Fruit fly (Drosophila melanogaster) whole organism, prepupa: Measurements from ENCODE around the gene cher.
A peak's percentile ranks its signal among the peaks of the same experiment; 100 is the strongest.

ENCODE experiments used
- Blimp-1 ChIP-seq: fragments of 200-800 bp; sonication (Bioruptor generic); optimal IDR thresholded peaks from 3 replicates; lab custom pipeline; 2017; ENCODE audit warnings: missing biosample characterization, missing genetic modification characterization, mild to moderate bottlenecking, moderate library complexity, missing genetic modification reagents
- CG10631 ChIP-seq: fragments of 200-800 bp; sonication (Bioruptor generic); optimal IDR thresholded peaks from 2 replicates; lab custom pipeline; 2016; ENCODE audit warnings: missing biosample characterization, missing genetic modification characterization
- CG10669 ChIP-seq: fragments of 200-800 bp; sonication (Bioruptor generic); optimal IDR thresholded peaks from 3 replicates; lab custom pipeline; 2018; ENCODE audit warnings: missing biosample characterization, mild to moderate bottlenecking, missing genetic modification characterization, moderate library complexity
- CG11294 ChIP-seq: fragments of 200-800 bp; sonication (Bioruptor generic); IDR thresholded peaks from 2 replicates; pipeline ENCODE4 v1.3.6; 2022; ENCODE audit warnings: missing biosample characterization, missing genetic modification characterization
- CG11762 ChIP-seq: fragments of 200-800 bp; sonication (Bioruptor generic); optimal IDR thresholded peaks from 3 replicates; lab custom pipeline; 2016; ENCODE audit warnings: missing biosample characterization, missing genetic modification characterization; ENCODE audit not compliant: insufficient read depth
- CG15336 ChIP-seq: fragments of 200-800 bp; sonication (Bioruptor generic); IDR thresholded peaks from 2 replicates; pipeline ENCODE4 v1.3.6; 2022; ENCODE audit warnings: missing biosample characterization, missing genetic modification characterization
- CG16779 ChIP-seq: fragments of 200-800 bp; sonication (Bioruptor generic); optimal IDR thresholded peaks from 3 replicates; lab custom pipeline; 2017; ENCODE audit warnings: missing biosample characterization, mild to moderate bottlenecking, missing genetic modification characterization
- CG3032 ChIP-seq: fragments of 200-800 bp; optimal IDR thresholded peaks from 2 replicates; lab custom pipeline; 2019; ENCODE audit warnings: missing biosample characterization, mild to moderate bottlenecking, missing genetic modification characterization, moderate library complexity
- CG31627 ChIP-seq: fragments of 200-800 bp; sonication (Bioruptor generic); optimal IDR thresholded peaks from 3 replicates; lab custom pipeline; 2016; ENCODE audit warnings: missing biosample characterization, missing genetic modification characterization
- CG32006 ChIP-seq: fragments of 200-800 bp; sonication (Bioruptor generic); optimal IDR thresholded peaks from 3 replicates; lab custom pipeline; 2017; ENCODE audit warnings: missing biosample characterization, mild to moderate bottlenecking, missing genetic modification characterization
- CG34406 ChIP-seq: fragments of 200-800 bp; sonication (Bioruptor generic); optimal IDR thresholded peaks from 3 replicates; lab custom pipeline; 2016; ENCODE audit warnings: missing biosample characterization, missing genetic modification characterization
- CG3919 ChIP-seq: fragments of 200-800 bp; sonication (Bioruptor generic); optimal IDR thresholded peaks from 3 replicates; lab custom pipeline; 2016; ENCODE audit warnings: missing biosample characterization, missing genetic modification characterization
- CG6163 ChIP-seq: fragments of 200-800 bp; sonication (Bioruptor generic); IDR thresholded peaks from 3 replicates; pipeline ENCODE4 v1.3.6; 2022; ENCODE audit warnings: missing biosample characterization, missing genetic modification characterization
- CG6276 ChIP-seq: fragments of 200-800 bp; sonication (Bioruptor generic); optimal IDR thresholded peaks from 2 replicates; lab custom pipeline; 2017; ENCODE audit warnings: missing biosample characterization, mild to moderate bottlenecking, missing genetic modification characterization
- CG6792 ChIP-seq: fragments of 200-800 bp; sonication (Bioruptor generic); optimal IDR thresholded peaks from 3 replicates; lab custom pipeline; 2016; ENCODE audit warnings: missing biosample characterization, missing genetic modification characterization
- CG6808 ChIP-seq: fragments of 200-800 bp; sonication (Bioruptor generic); optimal IDR thresholded peaks from 3 replicates; lab custom pipeline; 2017; ENCODE audit warnings: missing biosample characterization, missing genetic modification characterization, mild to moderate bottlenecking, moderate library complexity, missing genetic modification reagents
- CG6854 ChIP-seq: fragments of 200-800 bp; sonication (Bioruptor generic); optimal IDR thresholded peaks from 2 replicates; lab custom pipeline; 2017; ENCODE audit warnings: missing biosample characterization, mild to moderate bottlenecking, missing genetic modification characterization
- CG7368 ChIP-seq: fragments of 200-800 bp; sonication (Bioruptor generic); optimal IDR thresholded peaks from 3 replicates; lab custom pipeline; 2016; ENCODE audit warnings: missing biosample characterization, missing genetic modification characterization
- CG8319 ChIP-seq: fragments of 200-800 bp; sonication (Bioruptor generic); optimal IDR thresholded peaks from 3 replicates; lab custom pipeline; 2016; ENCODE audit warnings: missing biosample characterization, missing genetic modification characterization
- CG9139 ChIP-seq: fragments of 200-800 bp; sonication (Bioruptor generic); optimal IDR thresholded peaks from 3 replicates; lab custom pipeline; 2017; ENCODE audit warnings: missing biosample characterization, mild to moderate bottlenecking, missing genetic modification characterization
- Eip75B ChIP-seq: fragments of 200-800 bp; sonication (Bioruptor generic); optimal IDR thresholded peaks from 3 replicates; lab custom pipeline; 2016; ENCODE audit warnings: missing biosample characterization, missing genetic modification characterization
- Eip93F ChIP-seq: fragments of 200-800 bp; sonication (Bioruptor generic); optimal IDR thresholded peaks from 2 replicates; lab custom pipeline; 2016; ENCODE audit warnings: missing biosample characterization, mild to moderate bottlenecking, missing genetic modification characterization
- Ets21C ChIP-seq: fragments of 200-800 bp; sonication (Bioruptor generic); optimal IDR thresholded peaks from 3 replicates; lab custom pipeline; 2016; ENCODE audit warnings: missing biosample characterization, missing genetic modification characterization
- Ets96B ChIP-seq: fragments of 200-800 bp; optimal IDR thresholded peaks from 2 replicates; lab custom pipeline; 2019; ENCODE audit warnings: missing biosample characterization, mild to moderate bottlenecking, missing genetic modification characterization, moderate library complexity
- Gug ChIP-seq: fragments of 200-800 bp; sonication (Bioruptor generic); IDR thresholded peaks from 2 replicates; pipeline ENCODE4 v1.3.6; 2022; ENCODE audit warnings: missing biosample characterization, missing genetic modification characterization
- Hr39 ChIP-seq: fragments of 200-800 bp; sonication (Bioruptor generic); optimal IDR thresholded peaks from 2 replicates; lab custom pipeline; 2016; ENCODE audit warnings: missing biosample characterization, missing genetic modification characterization
- Hr4 ChIP-seq: fragments of 200-800 bp; sonication (Bioruptor generic); optimal IDR thresholded peaks from 3 replicates; lab custom pipeline; 2016; ENCODE audit warnings: missing biosample characterization, missing genetic modification characterization
- OdsH ChIP-seq: fragments of 200-800 bp; sonication (Bioruptor generic); optimal IDR thresholded peaks from 3 replicates; lab custom pipeline; 2016; ENCODE audit warnings: missing biosample characterization, missing genetic modification characterization
- Smox ChIP-seq: fragments of 200-800 bp; sonication (Bioruptor generic); optimal IDR thresholded peaks from 3 replicates; lab custom pipeline; 2016; ENCODE audit warnings: missing biosample characterization, missing genetic modification characterization
- Sox102F ChIP-seq: fragments of 200-800 bp; sonication (Bioruptor generic); optimal IDR thresholded peaks from 2 replicates; lab custom pipeline; 2016; ENCODE audit warnings: missing biosample characterization, mild to moderate bottlenecking, missing genetic modification characterization
- Sox14 ChIP-seq: fragments of 200-800 bp; sonication (Bioruptor generic); optimal IDR thresholded peaks from 3 replicates; lab custom pipeline; 2016; ENCODE audit warnings: missing biosample characterization, missing genetic modification characterization
- Sox15 ChIP-seq: fragments of 200-800 bp; sonication (Bioruptor generic); optimal IDR thresholded peaks from 3 replicates; lab custom pipeline; 2016; ENCODE audit warnings: missing biosample characterization, missing genetic modification characterization
- achi ChIP-seq: fragments of 200-800 bp; sonication (Bioruptor generic); optimal IDR thresholded peaks from 3 replicates; lab custom pipeline; 2016; ENCODE audit warnings: missing biosample characterization, missing genetic modification characterization
- acj6 ChIP-seq: fragments of 200-800 bp; sonication (Bioruptor generic); optimal IDR thresholded peaks from 3 replicates; lab custom pipeline; 2016; ENCODE audit warnings: missing biosample characterization, missing genetic modification characterization
- cyc ChIP-seq: fragments of 200-800 bp; sonication (Bioruptor generic); optimal IDR thresholded peaks from 3 replicates; lab custom pipeline; 2016; ENCODE audit warnings: missing biosample characterization, missing genetic modification characterization
- dac ChIP-seq: fragments of 200-800 bp; sonication (Bioruptor generic); optimal IDR thresholded peaks from 2 replicates; lab custom pipeline; 2017; ENCODE audit warnings: missing biosample characterization, mild to moderate bottlenecking, missing genetic modification characterization
- eg ChIP-seq: fragments of 200-800 bp; sonication (Bioruptor generic); IDR thresholded peaks from 3 replicates; pipeline ENCODE4 v1.3.6; 2022; ENCODE audit warnings: missing biosample characterization, missing genetic modification characterization
- esn ChIP-seq: fragments of 200-800 bp; sonication (Bioruptor generic); optimal IDR thresholded peaks from 2 replicates; lab custom pipeline; 2016; ENCODE audit warnings: missing biosample characterization, mild to moderate bottlenecking, missing genetic modification characterization, moderate library complexity
- fd85E ChIP-seq: fragments of 200-800 bp; sonication (Bioruptor generic); optimal IDR thresholded peaks from 3 replicates; lab custom pipeline; 2016; ENCODE audit warnings: missing biosample characterization, missing genetic modification characterization
- fkh ChIP-seq: fragments of 200-800 bp; sonication (Bioruptor generic); optimal IDR thresholded peaks from 3 replicates; lab custom pipeline; 2017; ENCODE audit warnings: missing biosample characterization, mild to moderate bottlenecking, missing genetic modification characterization, moderate library complexity
- lz ChIP-seq: fragments of 200-800 bp; sonication (Bioruptor generic); optimal IDR thresholded peaks from 3 replicates; lab custom pipeline; 2016; ENCODE audit warnings: missing biosample characterization, missing genetic modification characterization
- net ChIP-seq: fragments of 200-800 bp; sonication (Bioruptor generic); optimal IDR thresholded peaks from 3 replicates; lab custom pipeline; 2016; ENCODE audit warnings: missing biosample characterization, missing genetic modification characterization
- pdm3 ChIP-seq: fragments of 200-800 bp; sonication (Bioruptor generic); optimal IDR thresholded peaks from 3 replicates; lab custom pipeline; 2016; ENCODE audit warnings: missing biosample characterization, missing genetic modification characterization
- spab ChIP-seq: fragments of 200-800 bp; sonication (Bioruptor generic); optimal IDR thresholded peaks from 2 replicates; lab custom pipeline; 2017; ENCODE audit warnings: missing biosample characterization, mild to moderate bottlenecking, missing genetic modification characterization, missing genetic modification reagents
- ss ChIP-seq, 2 experiments: fragments of 200-800 bp; sonication (Bioruptor generic); optimal IDR thresholded peaks; 2 replicates in 1 of 2; 3 replicates in 1 of 2; lab custom pipeline; 2017 to 2018; ENCODE audit warnings: mild to moderate bottlenecking in 2 of 2, missing biosample characterization in 2 of 2, missing genetic modification characterization in 2 of 2, moderate library complexity in 1 of 2
- topi ChIP-seq: fragments of 200-800 bp; sonication (Bioruptor generic); optimal IDR thresholded peaks from 3 replicates; lab custom pipeline; 2016; ENCODE audit warnings: missing biosample characterization, missing genetic modification characterization
- vri ChIP-seq: fragments of 200-800 bp; sonication (Bioruptor generic); optimal IDR thresholded peaks from 3 replicates; lab custom pipeline; 2016; ENCODE audit warnings: missing biosample characterization, mild to moderate bottlenecking, missing genetic modification characterization

cher gene

dm6 chr3R:17079859-17080255 lies 45.3 kb downstream of the cher start, which contains the start of the genes Keap1 and kuk (continued):
- TF ChIP-seq Ets96B (tag; lab: Kevin White, UChicago) (no peak), CG7368 (no peak), CG3032 (tag; lab: Kevin White, UChicago) (peak; percentile 35), Hr4 (peak; percentile 38), CG31627 (peak; percentile 65), CG10631 (GFP tag; lab: Kevin White, UChicago) (peak; percentile 54), eg (peak; percentile 72; the same call in 1 of the 3 replicates), CG16779 (no peak), CG11762 (peak; percentile 17), acj6 (GFP tag; lab: Kevin White, UChicago) (peak; percentile 57), net (no peak), CG34406 (GFP tag; lab: Kevin White, UChicago) (peak; percentile 42), CG3919 (GFP tag; lab: Kevin White, UChicago) (peak; percentile 41), OdsH (GFP tag; lab: Kevin White, UChicago) (peak; percentile 65), ss (GFP tag; optimal IDR thresholded peaks at IDR 0.05; lab: Kevin White, UChicago) (no peak), CG6792 (peak; percentile 8), Hr39 (GFP tag; lab: Kevin White, UChicago) (peak; percentile 61), Smox (GFP tag; lab: Kevin White, UChicago) (peak; percentile 66), cyc (GFP tag; lab: Kevin White, UChicago) (peak; percentile 43), Eip75B (GFP tag; lab: Kevin White, UChicago) (peak; percentile 24), fd85E (GFP tag; lab: Kevin White, UChicago) (no peak), lz (GFP tag; lab: Kevin White, UChicago) (peak; percentile 70), CG10669 (no peak), topi (peak; percentile 19), Blimp-1 (GFP tag; lab: Kevin White, UChicago) (no peak), fkh (peak; percentile 99), Ets21C (GFP tag; lab: Kevin White, UChicago) (peak; percentile 44)

- TF ChIP-seq Eip93F (GFP tag; lab: Kevin White, UChicago) (no peak), CG10669 (no peak), eg (no peak; the same call in 2 of the 3 replicates), OdsH (GFP tag; lab: Kevin White, UChicago) (no peak), vri (GFP tag; lab: Kevin White, UChicago) (peak; percentile 68), achi (GFP tag; lab: Kevin White, UChicago) (no peak), Sox15 (GFP tag; lab: Kevin White, UChicago) (no peak), Ets96B (tag; lab: Kevin White, UChicago) (no peak), esn (GFP tag; lab: Kevin White, UChicago) (no peak), CG6854 (GFP tag; lab: Kevin White, UChicago) (peak; percentile 77), CG32006 (GFP tag; lab: Kevin White, UChicago) (no peak), spab (GFP tag; lab: Kevin White, UChicago) (peak; percentile 31), Sox14 (GFP tag; lab: Kevin White, UChicago) (no peak), CG10631 (GFP tag; lab: Kevin White, UChicago) (no peak), Eip75B (GFP tag; lab: Kevin White, UChicago) (peak; percentile 36), Smox (GFP tag; lab: Kevin White, UChicago) (no peak), Sox102F (GFP tag; lab: Kevin White, UChicago) (no peak), CG16779 (peak; percentile 20), pdm3 (GFP tag; lab: Kevin White, UChicago) (no peak), CG8319 (GFP tag; lab: Kevin White, UChicago) (no peak), Hr39 (GFP tag; lab: Kevin White, UChicago) (no peak), CG11294 (no peak), CG15336 (GFP tag; lab: Robert Waterston, UW) (peak; percentile 42), Ets21C (GFP tag; lab: Kevin White, UChicago) (no peak), CG6276 (GFP tag; lab: Kevin White, UChicago) (no peak), dac (GFP tag; lab: Kevin White, UChicago) (no peak), CG6808 (no peak), CG6792 (no peak), Gug (GFP tag; lab: Robert Waterston, UW) (no peak), CG6163 (GFP tag; lab: Robert Waterston, UW) (peak; percentile 76), CG3919 (GFP tag; lab: Kevin White, UChicago) (peak; percentile 25), fd85E (GFP tag; lab: Kevin White, UChicago) (no peak), CG11762 (no peak), CG9139 (GFP tag; lab: Kevin White, UChicago) (peak; percentile 12)
Observed at dm6 chr3R:17078961-17079858, 46.0 kb downstream of the cher start.
